Fruit fly (Drosophila melanogaster) whole organism, prepupa: ENCODE results near the gene CG43658.

Experiments used
- Blimp-1 ChIP-seq: fragments of 200-800 bp; sonication (Bioruptor generic); optimal IDR thresholded peaks from 3 replicates; lab custom pipeline; 2017; ENCODE audit warnings: missing biosample characterization, missing genetic modification characterization, mild to moderate bottlenecking, moderate library complexity, missing genetic modification reagents
- CG10631 ChIP-seq: fragments of 200-800 bp; sonication (Bioruptor generic); optimal IDR thresholded peaks from 2 replicates; lab custom pipeline; 2016; ENCODE audit warnings: missing biosample characterization, missing genetic modification characterization
- CG10669 ChIP-seq: fragments of 200-800 bp; sonication (Bioruptor generic); optimal IDR thresholded peaks from 3 replicates; lab custom pipeline; 2018; ENCODE audit warnings: missing biosample characterization, mild to moderate bottlenecking, missing genetic modification characterization, moderate library complexity
- CG11762 ChIP-seq: fragments of 200-800 bp; sonication (Bioruptor generic); optimal IDR thresholded peaks from 3 replicates; lab custom pipeline; 2016; ENCODE audit warnings: missing biosample characterization, missing genetic modification characterization; ENCODE audit not compliant: insufficient read depth
- CG11902 ChIP-seq: fragments of 200-800 bp; sonication (Bioruptor generic); optimal IDR thresholded peaks from 3 replicates; lab custom pipeline; 2016; ENCODE audit warnings: missing biosample characterization, missing genetic modification characterization
- CG15336 ChIP-seq: fragments of 200-800 bp; sonication (Bioruptor generic); IDR thresholded peaks from 2 replicates; pipeline ENCODE4 v1.3.6; 2022; ENCODE audit warnings: missing biosample characterization, missing genetic modification characterization
- CG1621 ChIP-seq: fragments of 200-800 bp; sonication (Bioruptor generic); optimal IDR thresholded peaks from 3 replicates; lab custom pipeline; 2018; ENCODE audit warnings: missing biosample characterization, mild to moderate bottlenecking, missing genetic modification characterization
- CG3032 ChIP-seq: fragments of 200-800 bp; optimal IDR thresholded peaks from 2 replicates; lab custom pipeline; 2019; ENCODE audit warnings: missing biosample characterization, mild to moderate bottlenecking, missing genetic modification characterization, moderate library complexity
- CG31627 ChIP-seq: fragments of 200-800 bp; sonication (Bioruptor generic); optimal IDR thresholded peaks from 3 replicates; lab custom pipeline; 2016; ENCODE audit warnings: missing biosample characterization, missing genetic modification characterization
- CG32006 ChIP-seq: fragments of 200-800 bp; sonication (Bioruptor generic); optimal IDR thresholded peaks from 3 replicates; lab custom pipeline; 2017; ENCODE audit warnings: missing biosample characterization, mild to moderate bottlenecking, missing genetic modification characterization
- CG6163 ChIP-seq: fragments of 200-800 bp; sonication (Bioruptor generic); IDR thresholded peaks from 3 replicates; pipeline ENCODE4 v1.3.6; 2022; ENCODE audit warnings: missing biosample characterization, missing genetic modification characterization
- CG6276 ChIP-seq: fragments of 200-800 bp; sonication (Bioruptor generic); optimal IDR thresholded peaks from 2 replicates; lab custom pipeline; 2017; ENCODE audit warnings: missing biosample characterization, mild to moderate bottlenecking, missing genetic modification characterization
- CG6808 ChIP-seq: fragments of 200-800 bp; sonication (Bioruptor generic); optimal IDR thresholded peaks from 3 replicates; lab custom pipeline; 2017; ENCODE audit warnings: missing biosample characterization, missing genetic modification characterization, mild to moderate bottlenecking, moderate library complexity, missing genetic modification reagents
- CG6854 ChIP-seq: fragments of 200-800 bp; sonication (Bioruptor generic); optimal IDR thresholded peaks from 2 replicates; lab custom pipeline; 2017; ENCODE audit warnings: missing biosample characterization, mild to moderate bottlenecking, missing genetic modification characterization
- CG7368 ChIP-seq: fragments of 200-800 bp; sonication (Bioruptor generic); optimal IDR thresholded peaks from 3 replicates; lab custom pipeline; 2016; ENCODE audit warnings: missing biosample characterization, missing genetic modification characterization
- CG8119 ChIP-seq: fragments of 200-800 bp; sonication (Bioruptor generic); IDR thresholded peaks from 3 replicates; pipeline ENCODE4 v1.3.6; 2022; ENCODE audit warnings: missing biosample characterization, missing genetic modification characterization
- CG8319 ChIP-seq: fragments of 200-800 bp; sonication (Bioruptor generic); optimal IDR thresholded peaks from 3 replicates; lab custom pipeline; 2016; ENCODE audit warnings: missing biosample characterization, missing genetic modification characterization
- CG8632 ChIP-seq: fragments of 200-800 bp; sonication (Bioruptor generic); optimal IDR thresholded peaks from 3 replicates; lab custom pipeline; 2016; ENCODE audit warnings: missing biosample characterization, missing genetic modification characterization
- CG9139 ChIP-seq: fragments of 200-800 bp; sonication (Bioruptor generic); optimal IDR thresholded peaks from 3 replicates; lab custom pipeline; 2017; ENCODE audit warnings: missing biosample characterization, mild to moderate bottlenecking, missing genetic modification characterization
- Eip75B ChIP-seq: fragments of 200-800 bp; sonication (Bioruptor generic); optimal IDR thresholded peaks from 3 replicates; lab custom pipeline; 2016; ENCODE audit warnings: missing biosample characterization, missing genetic modification characterization
- Eip78C ChIP-seq: fragments of 200-800 bp; sonication (Bioruptor generic); peaks from one replicate; lab custom pipeline; 2016; ENCODE audit warnings: missing biosample characterization, missing genetic modification characterization
- Eip93F ChIP-seq: fragments of 200-800 bp; sonication (Bioruptor generic); optimal IDR thresholded peaks from 2 replicates; lab custom pipeline; 2016; ENCODE audit warnings: missing biosample characterization, mild to moderate bottlenecking, missing genetic modification characterization
- Ets96B ChIP-seq: fragments of 200-800 bp; optimal IDR thresholded peaks from 2 replicates; lab custom pipeline; 2019; ENCODE audit warnings: missing biosample characterization, mild to moderate bottlenecking, missing genetic modification characterization, moderate library complexity
- Gug ChIP-seq: fragments of 200-800 bp; sonication (Bioruptor generic); IDR thresholded peaks from 2 replicates; pipeline ENCODE4 v1.3.6; 2022; ENCODE audit warnings: missing biosample characterization, missing genetic modification characterization
- Hr39 ChIP-seq: fragments of 200-800 bp; sonication (Bioruptor generic); optimal IDR thresholded peaks from 2 replicates; lab custom pipeline; 2016; ENCODE audit warnings: missing biosample characterization, missing genetic modification characterization
- Hr4 ChIP-seq: fragments of 200-800 bp; sonication (Bioruptor generic); optimal IDR thresholded peaks from 3 replicates; lab custom pipeline; 2016; ENCODE audit warnings: missing biosample characterization, missing genetic modification characterization
- Lpt ChIP-seq: fragments of 200-800 bp; sonication (Bioruptor generic); optimal IDR thresholded peaks from 3 replicates; lab custom pipeline; 2016; ENCODE audit warnings: missing biosample characterization, missing genetic modification characterization
- Met ChIP-seq: fragments of 200-800 bp; sonication (Bioruptor generic); optimal IDR thresholded peaks from 3 replicates; lab custom pipeline; 2016; ENCODE audit warnings: missing biosample characterization, missing genetic modification characterization
- OdsH ChIP-seq: fragments of 200-800 bp; sonication (Bioruptor generic); optimal IDR thresholded peaks from 3 replicates; lab custom pipeline; 2016; ENCODE audit warnings: missing biosample characterization, missing genetic modification characterization
- Sox102F ChIP-seq: fragments of 200-800 bp; sonication (Bioruptor generic); optimal IDR thresholded peaks from 2 replicates; lab custom pipeline; 2016; ENCODE audit warnings: missing biosample characterization, mild to moderate bottlenecking, missing genetic modification characterization
- Sox14 ChIP-seq: fragments of 200-800 bp; sonication (Bioruptor generic); optimal IDR thresholded peaks from 3 replicates; lab custom pipeline; 2016; ENCODE audit warnings: missing biosample characterization, missing genetic modification characterization
- Sox15 ChIP-seq: fragments of 200-800 bp; sonication (Bioruptor generic); optimal IDR thresholded peaks from 3 replicates; lab custom pipeline; 2016; ENCODE audit warnings: missing biosample characterization, missing genetic modification characterization
- achi ChIP-seq: fragments of 200-800 bp; sonication (Bioruptor generic); optimal IDR thresholded peaks from 3 replicates; lab custom pipeline; 2016; ENCODE audit warnings: missing biosample characterization, missing genetic modification characterization
- acj6 ChIP-seq: fragments of 200-800 bp; sonication (Bioruptor generic); optimal IDR thresholded peaks from 3 replicates; lab custom pipeline; 2016; ENCODE audit warnings: missing biosample characterization, missing genetic modification characterization
- cyc ChIP-seq: fragments of 200-800 bp; sonication (Bioruptor generic); optimal IDR thresholded peaks from 3 replicates; lab custom pipeline; 2016; ENCODE audit warnings: missing biosample characterization, missing genetic modification characterization
- eg ChIP-seq: fragments of 200-800 bp; sonication (Bioruptor generic); IDR thresholded peaks from 3 replicates; pipeline ENCODE4 v1.3.6; 2022; ENCODE audit warnings: missing biosample characterization, missing genetic modification characterization
- esn ChIP-seq: fragments of 200-800 bp; sonication (Bioruptor generic); optimal IDR thresholded peaks from 2 replicates; lab custom pipeline; 2016; ENCODE audit warnings: missing biosample characterization, mild to moderate bottlenecking, missing genetic modification characterization, moderate library complexity
- fd59A ChIP-seq: fragments of 200-800 bp; sonication (Bioruptor generic); optimal IDR thresholded peaks from 2 replicates; lab custom pipeline; 2017; ENCODE audit warnings: missing biosample characterization, mild to moderate bottlenecking, missing genetic modification characterization, missing genetic modification reagents
- fkh ChIP-seq: fragments of 200-800 bp; sonication (Bioruptor generic); optimal IDR thresholded peaks from 3 replicates; lab custom pipeline; 2017; ENCODE audit warnings: missing biosample characterization, mild to moderate bottlenecking, missing genetic modification characterization, moderate library complexity
- lz ChIP-seq: fragments of 200-800 bp; sonication (Bioruptor generic); optimal IDR thresholded peaks from 3 replicates; lab custom pipeline; 2016; ENCODE audit warnings: missing biosample characterization, missing genetic modification characterization
- pdm3 ChIP-seq: fragments of 200-800 bp; sonication (Bioruptor generic); optimal IDR thresholded peaks from 3 replicates; lab custom pipeline; 2016; ENCODE audit warnings: missing biosample characterization, missing genetic modification characterization
- salr ChIP-seq, 2 experiments: fragments of 200-800 bp; sonication (Bioruptor generic); optimal IDR thresholded peaks; 3 replicates each; lab custom pipeline; 2016 to 2018; ENCODE audit warnings: missing biosample characterization in 2 of 2, missing genetic modification characterization in 2 of 2, mild to moderate bottlenecking in 1 of 2
- spab ChIP-seq: fragments of 200-800 bp; sonication (Bioruptor generic); optimal IDR thresholded peaks from 2 replicates; lab custom pipeline; 2017; ENCODE audit warnings: missing biosample characterization, mild to moderate bottlenecking, missing genetic modification characterization, missing genetic modification reagents
- ss ChIP-seq, 2 experiments: fragments of 200-800 bp; sonication (Bioruptor generic); optimal IDR thresholded peaks; 2 replicates in 1 of 2; 3 replicates in 1 of 2; lab custom pipeline; 2017 to 2018; ENCODE audit warnings: mild to moderate bottlenecking in 2 of 2, missing biosample characterization in 2 of 2, missing genetic modification characterization in 2 of 2, moderate library complexity in 1 of 2
- svp ChIP-seq: fragments of 200-800 bp; sonication (Bioruptor generic); peaks from one replicate; lab custom pipeline; 2016; ENCODE audit warnings: missing biosample characterization, missing genetic modification characterization

The CG43658 gene

dm6 chrX:17558708-17559107 is 2.3 kb downstream of the CG43658 start (continued):
- TF ChIP-seq CG1621 (tag; lab: Kevin White, UChicago) (peak; percentile 68), Eip78C (GFP tag; lab: Kevin White, UChicago) (peak; percentile 91), CG31627 (GFP tag; lab: Kevin White, UChicago) (no peak), pdm3 (peak; percentile 44), Met (GFP tag; lab: Kevin White, UChicago) (peak; percentile 17), CG6276 (GFP tag; lab: Kevin White, UChicago) (peak; percentile 52), Hr39 (GFP tag; lab: Kevin White, UChicago) (peak; percentile 8), CG6163 (GFP tag; lab: Robert Waterston, UW) (peak; percentile 62; the same call in 2 of the 3 replicates), spab (GFP tag; lab: Kevin White, UChicago) (peak; percentile 71), CG11902 (no peak), Sox15 (GFP tag; lab: Kevin White, UChicago) (no peak), salr (GFP tag; optimal IDR thresholded peaks at IDR 0.05; lab: Kevin White, UChicago) (peak; percentile 54 to 58), CG9139 (GFP tag; lab: Kevin White, UChicago) (peak; percentile 66), Gug (GFP tag; lab: Robert Waterston, UW) (no peak), esn (GFP tag; lab: Kevin White, UChicago) (peak; percentile 7), Lpt (GFP tag; lab: Kevin White, UChicago) (peak; percentile 60)

dm6 chrX:17555139-17555538 is 5.8 kb downstream of the CG43658 start:
- TF ChIP-seq esn (GFP tag; lab: Kevin White, UChicago) (no peak), Ets96B (no peak), eg (GFP tag; lab: Robert Waterston, UW) (peak; percentile 59; the same call in 2 of the 3 replicates), Hr4 (GFP tag; lab: Kevin White, UChicago) (peak; percentile 42), CG6163 (GFP tag; lab: Robert Waterston, UW) (peak; percentile 60; the same call in 2 of the 3 replicates), CG15336 (GFP tag; lab: Robert Waterston, UW) (peak; percentile 48), Lpt (GFP tag; lab: Kevin White, UChicago) (peak; percentile 5), OdsH (GFP tag; lab: Kevin White, UChicago) (peak; percentile 21), pdm3 (peak; percentile 29), CG6854 (GFP tag; lab: Kevin White, UChicago) (no peak), CG32006 (GFP tag; lab: Kevin White, UChicago) (peak; percentile 63), CG3032 (tag; lab: Kevin White, UChicago) (no peak), CG8119 (0 out of 3 replicates have a peak, but pooled peaks have one; percentile 32), Eip78C (GFP tag; lab: Kevin White, UChicago) (peak; percentile 65), Sox14 (GFP tag; lab: Kevin White, UChicago) (peak; percentile 31), CG10631 (no peak), salr (GFP tag; optimal IDR thresholded peaks at IDR 0.05; lab: Kevin White, UChicago) (no peak), Blimp-1 (no peak), spab (GFP tag; lab: Kevin White, UChicago) (no peak), CG8632 (GFP tag; lab: Kevin White, UChicago) (no peak), CG7368 (GFP tag; lab: Kevin White, UChicago) (no peak), Eip75B (GFP tag; lab: Kevin White, UChicago) (no peak), CG31627 (GFP tag; lab: Kevin White, UChicago) (no peak), Eip93F (GFP tag; lab: Kevin White, UChicago) (no peak), acj6 (GFP tag; lab: Kevin White, UChicago) (peak; percentile 9), achi (peak; percentile 2), CG6808 (no peak), svp (GFP tag; lab: Kevin White, UChicago) (no peak), CG6276 (GFP tag; lab: Kevin White, UChicago) (peak; percentile 27), lz (GFP tag; lab: Kevin White, UChicago) (no peak)

dm6 chrX:17550957-17551356 is 10.0 kb downstream of the CG43658 start:
- TF ChIP-seq CG1621 (tag; lab: Kevin White, UChicago) (peak; percentile 38), fkh (GFP tag; lab: Kevin White, UChicago) (no peak), CG15336 (GFP tag; lab: Robert Waterston, UW) (peak; percentile 59), Sox15 (GFP tag; lab: Kevin White, UChicago) (peak; percentile 8), CG8319 (GFP tag; lab: Kevin White, UChicago) (no peak), Eip75B (GFP tag; lab: Kevin White, UChicago) (peak; percentile 34), CG6808 (peak; percentile 54), Sox14 (GFP tag; lab: Kevin White, UChicago) (peak; percentile 41), CG11762 (peak; percentile 30), CG10669 (GFP tag; lab: Kevin White, UChicago) (peak; percentile 64), Sox102F (peak; percentile 76), CG9139 (GFP tag; lab: Kevin White, UChicago) (peak; percentile 29), cyc (peak; percentile 45), CG6854 (GFP tag; lab: Kevin White, UChicago) (no peak), ss (GFP tag; optimal IDR thresholded peaks at IDR 0.05; lab: Kevin White, UChicago) (peak; percentile 47 to 58), Eip93F (GFP tag; lab: Kevin White, UChicago) (peak; percentile 41), Blimp-1 (peak; percentile 2), Hr39 (GFP tag; lab: Kevin White, UChicago) (peak; percentile 37), fd59A (peak; percentile 49), Met (GFP tag; lab: Kevin White, UChicago) (peak; percentile 84), CG8632 (GFP tag; lab: Kevin White, UChicago) (peak; percentile 43), CG7368 (GFP tag; lab: Kevin White, UChicago) (peak; percentile 32)
